Fruit fly (Drosophila melanogaster) whole organism, pupa: Measurements from ENCODE around the gene CG14207.

Source experiments
- CG12605 ChIP-seq: fragments of 200-800 bp; sonication (Bioruptor generic); IDR thresholded peaks from 2 replicates; pipeline ENCODE4 v1.3.6; 2022; ENCODE audit warnings: missing biosample characterization, missing genetic modification characterization
- CG13204 ChIP-seq: fragments of 200-800 bp; sonication (Bioruptor generic); optimal IDR thresholded peaks from 2 replicates; lab custom pipeline; 2018; ENCODE audit warnings: missing biosample characterization, mild to moderate bottlenecking, missing genetic modification characterization, moderate library complexity
- CG14655 ChIP-seq: fragments of 200-800 bp; sonication (Bioruptor generic); optimal IDR thresholded peaks from 3 replicates; lab custom pipeline; 2017; ENCODE audit warnings: mild to moderate bottlenecking, missing biosample characterization, missing genetic modification reagents, missing genetic modification characterization
- CG15710 ChIP-seq: fragments of 200-800 bp; sonication (Bioruptor generic); optimal IDR thresholded peaks from 2 replicates; lab custom pipeline; 2018; ENCODE audit warnings: missing biosample characterization, mild to moderate bottlenecking, missing genetic modification characterization, moderate library complexity
- CG34367 ChIP-seq: fragments of 200-800 bp; sonication (Bioruptor generic); optimal IDR thresholded peaks from 2 replicates; lab custom pipeline; 2018; ENCODE audit warnings: missing biosample characterization, mild to moderate bottlenecking, missing genetic modification characterization
- CG4496 ChIP-seq: fragments of 200-800 bp; sonication (Bioruptor generic); IDR thresholded peaks from 3 replicates; pipeline ENCODE4 v1.3.6; 2022; ENCODE audit warnings: missing biosample characterization, missing genetic modification characterization
- CG9948 ChIP-seq: fragments of 200-800 bp; sonication (Bioruptor generic); optimal IDR thresholded peaks from 2 replicates; lab custom pipeline; 2018; ENCODE audit warnings: missing biosample characterization, mild to moderate bottlenecking, missing genetic modification characterization, moderate library complexity
- Pif1B ChIP-seq: fragments of 200-800 bp; sonication (Bioruptor generic); optimal IDR thresholded peaks from 3 replicates; lab custom pipeline; 2016; ENCODE audit warnings: missing biosample characterization, missing genetic modification characterization
- fd96Ca ChIP-seq: fragments of 200-800 bp; sonication (Bioruptor generic); IDR thresholded peaks from 3 replicates; pipeline ENCODE4 v1.3.6; 2022; ENCODE audit warnings: missing biosample characterization, missing genetic modification characterization
- rn ChIP-seq: fragments of 200-800 bp; sonication (Bioruptor generic); IDR thresholded peaks from 2 replicates; pipeline ENCODE4 v1.3.6; 2022; ENCODE audit warnings: missing biosample characterization, missing genetic modification characterization

DNA sequence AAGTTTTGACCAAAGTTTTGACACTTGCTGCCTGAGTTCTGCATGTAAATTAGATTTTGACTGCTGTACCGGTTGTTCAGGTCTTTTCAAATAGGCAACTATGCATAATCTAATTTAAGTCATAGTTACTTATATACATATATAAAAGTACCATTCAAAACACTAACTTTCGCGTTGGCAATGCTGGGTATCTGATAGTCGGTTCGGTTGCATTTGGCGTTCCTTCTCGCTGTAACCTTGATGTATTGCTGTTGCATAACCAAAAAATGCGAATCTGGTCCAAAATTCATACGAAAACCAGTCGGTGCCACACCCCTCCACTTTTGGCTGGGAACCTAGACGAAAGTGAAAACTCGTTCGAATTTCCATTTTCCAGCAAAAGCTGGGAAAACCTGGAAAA, 22.3 kb upstream of the CG14207 start:
- TF ChIP-seq CG34367 (no peak), CG13204 (no peak), CG9948 (no peak), CG12605 (no peak), Pif1B (GFP tag; lab: Kevin White, UChicago) (no peak), rn (no peak), CG15710 (tag; lab: Kevin White, UChicago) (no peak), fd96Ca (no peak), CG14655 (GFP tag; lab: Kevin White, UChicago) (no peak), CG4496 (no peak)
